Fruit fly (Drosophila melanogaster): Measurements from ENCODE around the gene frc.

frc gene

DNA sequence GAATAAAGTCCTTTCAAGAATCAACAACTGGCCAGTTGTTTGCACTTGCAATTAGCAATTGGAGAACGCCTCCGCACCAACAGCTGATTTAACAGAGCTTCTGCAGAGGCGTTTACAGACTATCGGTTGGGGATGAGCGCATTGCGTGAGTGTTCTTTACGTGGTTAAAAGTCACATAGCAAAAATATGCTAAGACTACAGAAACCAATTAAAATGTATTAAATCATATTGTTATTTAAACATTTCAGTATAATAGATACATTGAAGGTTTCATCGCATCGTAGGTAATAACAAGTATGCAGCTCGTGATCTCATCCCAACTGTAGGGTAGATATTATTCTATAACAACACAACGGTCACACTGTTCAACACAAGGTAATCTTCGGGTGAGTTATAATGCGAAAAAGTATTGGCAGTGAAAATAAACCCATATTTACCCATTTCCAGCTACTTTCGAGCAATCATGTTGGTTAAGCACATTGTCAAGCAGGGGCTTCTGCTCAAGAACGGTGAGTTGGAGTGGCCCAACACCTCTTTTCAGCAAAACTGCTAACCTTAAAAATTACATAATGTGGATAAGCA, 7.8 kb downstream of the frc start, which contains the start of the genes Sec3 and COX7B (continued):
- peak; percentile 75; the same call in 2 of the 3 replicates for TF ChIP-seq zen2 (GFP tag; IDR thresholded peaks at IDR 0.05; ENCODE audit: partially characterized antibody)
- TF ChIP-seq danr (GFP tag; IDR thresholded peaks at IDR 0.05): no peak
- TF ChIP-seq z (GFP tag; IDR thresholded peaks at IDR 0.05): no peak
- TF ChIP-seq peb (GFP tag; IDR thresholded peaks at IDR 0.05): no peak
- no peak for TF ChIP-seq Poxn (GFP tag; IDR thresholded peaks at IDR 0.05)
- TF ChIP-seq tll (GFP tag; optimal IDR thresholded peaks at IDR 0.05): peak; percentile 35 to 65
- TF ChIP-seq CG33213 (GFP tag; optimal IDR thresholded peaks at IDR 0.05): peak; percentile 36
- TF ChIP-seq rib (GFP tag; IDR thresholded peaks at IDR 0.05): 0 out of 2 replicates have a peak, but pooled peaks have one; percentile 22
- no peak for TF ChIP-seq CG32772 (GFP tag; IDR thresholded peaks at IDR 0.05)
- TF ChIP-seq ATbp (GFP tag; optimal IDR thresholded peaks at IDR 0.05): no peak
- TF ChIP-seq CG12769 (tag; optimal IDR thresholded peaks at IDR 0.05): peak; percentile 84
- TF ChIP-seq repo (GFP tag; optimal IDR thresholded peaks at IDR 0.05): no peak
- peak; percentile 63; the same call in 1 of the 2 replicates for TF ChIP-seq CG7372 (GFP tag; IDR thresholded peaks at IDR 0.05)
- TF ChIP-seq sens (GFP tag): peak; percentile 88
- TF ChIP-seq CG12155 (GFP tag; optimal IDR thresholded peaks at IDR 0.05): peak; percentile 71
- no peak for TF ChIP-seq CG43689 (GFP tag; IDR thresholded peaks at IDR 0.05)
- peak; percentile 63 for TF ChIP-seq CG15269 (tag; optimal IDR thresholded peaks at IDR 0.05)
- TF ChIP-seq dpn (GFP tag; optimal IDR thresholded peaks at IDR 0.05): peak; percentile 72 to 78
- TF ChIP-seq tup (GFP tag; optimal IDR thresholded peaks at IDR 0.05): peak; percentile 19
- TF ChIP-seq Trl (optimal IDR thresholded peaks at IDR 0.05): no peak
- peak; percentile 20 for TF ChIP-seq Trl (GFP tag; optimal IDR thresholded peaks at IDR 0.05)
- peak; percentile 81 for TF ChIP-seq CG9817 (tag; optimal IDR thresholded peaks at IDR 0.05)
- TF ChIP-seq CG4282 (GFP tag; optimal IDR thresholded peaks at IDR 0.05): peak; percentile 12
- TF ChIP-seq BEAF-32 (GFP tag; optimal IDR thresholded peaks at IDR 0.05): peak; percentile 97
- peak; percentile 97 for TF ChIP-seq Dll (GFP tag; IDR thresholded peaks at IDR 0.05; ENCODE audit: partially characterized antibody)
- TF ChIP-seq CG8765 (GFP tag; IDR thresholded peaks at IDR 0.05): no peak
- TF ChIP-seq CG8478 (optimal IDR thresholded peaks at IDR 0.05): no peak
- peak; percentile 86 for TF ChIP-seq CG9932 (GFP tag; IDR thresholded peaks at IDR 0.05)
- TF ChIP-seq CG17568 (GFP tag; optimal IDR thresholded peaks at IDR 0.05): peak; percentile 52
- no peak for TF ChIP-seq Dfd (GFP tag; optimal IDR thresholded peaks at IDR 0.05)
- peak; percentile 88 for TF ChIP-seq MBD-R2 (GFP tag; IDR thresholded peaks at IDR 0.05)
- TF ChIP-seq Jarid2 (GFP tag; optimal IDR thresholded peaks at IDR 0.05): no peak
- TF ChIP-seq ham (GFP tag; IDR thresholded peaks at IDR 0.05): no peak
- no peak for TF ChIP-seq ash1 (GFP tag; optimal IDR thresholded peaks at IDR 0.05)
- peak; percentile 53 for TF ChIP-seq dmrt99B (tag; optimal IDR thresholded peaks at IDR 0.05)
- TF ChIP-seq CG6854 (GFP tag; optimal IDR thresholded peaks at IDR 0.05): no peak
- TF ChIP-seq CG17385 (GFP tag; optimal IDR thresholded peaks at IDR 0.05): peak; percentile 47
- TF ChIP-seq CG4854 (GFP tag; optimal IDR thresholded peaks at IDR 0.05): peak; percentile 51
- TF ChIP-seq wdn (GFP tag; IDR thresholded peaks at IDR 0.05): peak; percentile 64
- no peak for TF ChIP-seq CG6765 (GFP tag; optimal IDR thresholded peaks at IDR 0.05)
- peak; percentile 75 for TF ChIP-seq CG2116 (GFP tag; optimal IDR thresholded peaks at IDR 0.05)
- no peak for TF ChIP-seq CG17328 (GFP tag; IDR thresholded peaks at IDR 0.05)
- peak; percentile 76 for TF ChIP-seq Xbp1 (GFP tag; optimal IDR thresholded peaks at IDR 0.05)
- peak; percentile 67; the same call in 1 of the 2 replicates for TF ChIP-seq CG42726 (GFP tag; IDR thresholded peaks at IDR 0.05; ENCODE audit: partially characterized antibody)
- TF ChIP-seq grau (tag; optimal IDR thresholded peaks at IDR 0.05): peak; percentile 77
